Worm (Caenorhabditis elegans) whole organism, mixed stage, embryonic: ENCODE results near the gene hpo-36.

Experiments used
- elt-3 ChIP-seq: fragments of 150-350 bp; optimal IDR thresholded peaks from 2 replicates; lab custom pipeline; 2014; ENCODE audit warnings: missing biosample characterization, missing genetic modification characterization
- mep-1 ChIP-seq: fragments of 150-350 bp; optimal IDR thresholded peaks from 2 replicates; lab custom pipeline; 2017; ENCODE audit warnings: missing biosample characterization, missing genetic modification reagents, missing genetic modification characterization, inconsistent platforms
- pha-4 ChIP-seq: fragments of 150-350 bp; optimal IDR thresholded peaks from 2 replicates; lab custom pipeline; 2018; ENCODE audit warnings: missing biosample characterization, missing genetic modification reagents, missing genetic modification characterization
- snpc-4 ChIP-seq: fragments of 150-350 bp; optimal IDR thresholded peaks from 2 replicates; lab custom pipeline; 2014; ENCODE audit warnings: missing biosample characterization, missing genetic modification characterization
- unc-62 ChIP-seq: fragments of 150-350 bp; optimal IDR thresholded peaks from 2 replicates; lab custom pipeline; 2014; ENCODE audit warnings: missing biosample characterization, missing genetic modification reagents, missing genetic modification characterization

ce11 chrV:3686292-3686691, 52.9 kb downstream of the hpo-36 start:
- TF ChIP-seq elt-3 (tag; lab: Kevin White, UChicago) (no peak), snpc-4 (no peak), pha-4 (no peak), unc-62 (GFP tag; lab: Kevin White, UChicago) (no peak), mep-1 (tag; lab: Kevin White, UChicago) (no peak)
